Worm (Caenorhabditis elegans): ENCODE results near the gene K12D9.1.
A peak's percentile ranks its signal among the peaks of the same experiment; 100 is the strongest.
"Not testable (repeated sequence)": the region's sequence is repeated elsewhere in the genome, so short reads cannot be mapped to it uniquely, and the experiment has no call there.

The K12D9.1 gene

ce11 chrV:3046364-3046763 lies 32.1 kb downstream of the K12D9.1 start:
- TF ChIP-seq zag-1 (tag; optimal IDR thresholded peaks at IDR 0.05) = no peak

- TF ChIP-seq dpl-1 (GFP tag; optimal IDR thresholded peaks at IDR 0.05) = no peak
- no peak for TF ChIP-seq nhr-12 (tag; optimal IDR thresholded peaks at IDR 0.05)
- no peak for TF ChIP-seq swsn-7 (tag; optimal IDR thresholded peaks at IDR 0.05)
- no peak for TF ChIP-seq efl-1 (optimal IDR thresholded peaks at IDR 0.05)
- TF ChIP-seq efl-1 (GFP tag; optimal IDR thresholded peaks at IDR 0.05 in 1 of 2) = peak in 1 of 2 experiments; percentile 18
Observed at ce11 chrV:3054254-3054653, 40.0 kb downstream of the K12D9.1 start, which contains the start of gene C50H11.8. Gene C50H11.8, plus strand, starts transcription at chrV:3054554.

ce11 chrV:3058996-3059395 lies 44.7 kb downstream of the K12D9.1 start, which contains the start of gene str-244:
Gene str-244, minus strand, starts transcription at chrV:3059096.
- TF ChIP-seq C04F5.9 (tag; optimal IDR thresholded peaks at IDR 0.05) (no peak), fkh-4 (tag; optimal IDR thresholded peaks at IDR 0.05; ENCODE audit: borderline replicate concordance) (no peak), isw-1 (GFP tag; IDR thresholded peaks at IDR 0.05) (no peak), ces-1 (GFP tag; optimal IDR thresholded peaks at IDR 0.05) (no peak), unc-98 (GFP tag; IDR thresholded peaks at IDR 0.05) (no peak), lin-13 (GFP tag; optimal IDR thresholded peaks at IDR 0.05) (no peak), hlh-4 (tag; optimal IDR thresholded peaks at IDR 0.05) (no peak), mdl-1 (tag; optimal IDR thresholded peaks at IDR 0.05) (no peak), snu-23 (GFP tag; optimal IDR thresholded peaks at IDR 0.05) (no peak), aly-2 (tag; optimal IDR thresholded peaks at IDR 0.05) (no peak)

ce11 chrV:3062078-3062477 lies 47.8 kb downstream of the K12D9.1 start, which contains the start of gene srt-15:
Gene srt-15, minus strand, starts transcription at chrV:3062178.
- TF ChIP-seq ceh-82 (tag; optimal IDR thresholded peaks at IDR 0.05) (no peak), lin-39 (tag; optimal IDR thresholded peaks at IDR 0.05) (no peak), C16A3.4 (tag; optimal IDR thresholded peaks at IDR 0.05) (no peak), skn-1 (tag; optimal IDR thresholded peaks at IDR 0.05) (no peak), nhr-11 (tag; optimal IDR thresholded peaks at IDR 0.05) (no peak), unc-130 (tag; optimal IDR thresholded peaks at IDR 0.05) (no peak), dsc-1 (tag; optimal IDR thresholded peaks at IDR 0.05) (no peak)

- not testable (repeated sequence) for TF ChIP-seq elt-3 (tag; optimal IDR thresholded peaks at IDR 0.05); hlh-4 (tag; optimal IDR thresholded peaks at IDR 0.05); nhr-19 (GFP tag; conservative IDR thresholded peaks at IDR 0.05)
Observed at ce11 chrV:3064418-3064817, 50.1 kb downstream of the K12D9.1 start, which contains the start of gene srt-16. Gene srt-16, minus strand, starts transcription at chrV:3064518.
